Worm (Caenorhabditis elegans): ENCODE results near the gene col-151.

Gene col-151

DNA sequence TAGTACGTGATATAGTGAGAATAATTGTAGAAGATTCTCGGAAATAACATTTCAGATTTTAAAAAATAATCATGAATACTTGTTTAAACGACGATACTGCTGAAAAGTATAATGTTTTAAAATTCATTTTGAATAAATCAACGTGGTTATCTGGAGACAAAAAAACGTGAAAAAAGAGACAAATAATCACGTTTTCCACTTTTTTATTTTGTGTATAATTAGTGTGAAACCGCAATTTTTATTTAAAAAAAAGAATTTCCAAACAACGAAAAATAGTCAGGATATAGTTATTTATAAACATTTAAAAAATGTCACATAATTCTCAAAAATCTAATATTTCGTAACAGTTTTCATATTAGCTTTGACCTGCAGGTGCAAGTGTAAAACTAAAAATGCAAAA is 11.3 kb upstream of the col-151 start, which contains the start of gene F15H10.7:
F15H10.7 (minus strand) TSS at position 101 of the 400 bp plus-strand sequence.
- TF ChIP-seq pha-4 (tag; optimal IDR thresholded peaks at IDR 0.05) (no peak), mep-1 (tag; optimal IDR thresholded peaks at IDR 0.05) (no peak)

DNA sequence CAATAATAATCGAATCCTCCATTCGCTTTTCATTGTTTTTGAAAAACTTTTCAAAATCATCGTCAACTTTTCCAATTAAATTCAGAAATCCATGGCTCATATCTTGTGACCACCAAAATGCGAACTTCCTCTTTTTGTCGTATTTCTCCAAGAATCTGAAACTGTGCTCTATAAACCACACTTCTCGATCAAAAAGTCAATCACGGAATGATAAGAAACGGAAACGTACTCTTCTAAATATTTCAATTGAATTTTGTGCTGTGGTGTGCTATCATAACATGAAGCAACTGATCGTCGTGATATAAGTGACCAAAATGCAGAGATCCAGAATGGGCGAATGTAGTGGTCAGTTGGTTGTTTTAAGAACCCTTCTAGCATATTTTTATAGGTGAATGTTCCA is 9.7 kb upstream of the col-151 start:
- TF ChIP-seq unc-62 (GFP tag; optimal IDR thresholded peaks at IDR 0.05) (no peak), drap-1 (GFP tag; optimal IDR thresholded peaks at IDR 0.05) (no peak), blmp-1 (tag; optimal IDR thresholded peaks at IDR 0.05) (no peak), snpc-4 (tag; optimal IDR thresholded peaks at IDR 0.05) (no peak), nhr-28 (tag; optimal IDR thresholded peaks at IDR 0.05) (no peak), elt-3 (tag; optimal IDR thresholded peaks at IDR 0.05) (no peak)

DNA sequence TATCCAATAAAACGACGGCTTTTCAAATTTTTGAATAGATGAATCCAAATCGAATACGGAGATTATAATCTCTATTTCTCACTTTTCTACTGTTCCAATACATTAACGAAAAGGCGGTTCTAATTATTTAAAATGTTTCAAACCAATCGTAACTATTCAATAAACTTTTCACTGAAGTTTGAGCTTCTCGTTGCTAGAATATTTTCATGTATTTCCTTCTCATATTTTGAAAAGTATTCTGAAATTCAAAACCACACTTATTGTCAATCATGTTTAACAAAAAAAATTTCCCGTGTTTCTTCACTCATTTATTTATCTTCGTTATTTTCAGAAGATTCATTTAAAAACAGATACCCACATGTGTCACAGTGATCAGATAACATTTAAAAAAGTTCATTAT is 7.8 kb upstream of the col-151 start, which contains the start of gene F15H10.8:
F15H10.8 (minus strand) TSS at position 101 of the 400 bp plus-strand sequence.
- TF ChIP-seq ztf-11 (tag; optimal IDR thresholded peaks at IDR 0.05) (no peak), ham-2 (GFP tag; optimal IDR thresholded peaks at IDR 0.05) (no peak), M03D4.4 (tag; optimal IDR thresholded peaks at IDR 0.05) (no peak), blmp-1 (tag; optimal IDR thresholded peaks at IDR 0.05) (no peak), mep-1 (tag; optimal IDR thresholded peaks at IDR 0.05) (no peak), nhr-2 (tag; optimal IDR thresholded peaks at IDR 0.05) (no peak), mab-5 (tag; optimal IDR thresholded peaks at IDR 0.05) (no peak), lin-13 (tag; optimal IDR thresholded peaks at IDR 0.05) (no peak)

DNA sequence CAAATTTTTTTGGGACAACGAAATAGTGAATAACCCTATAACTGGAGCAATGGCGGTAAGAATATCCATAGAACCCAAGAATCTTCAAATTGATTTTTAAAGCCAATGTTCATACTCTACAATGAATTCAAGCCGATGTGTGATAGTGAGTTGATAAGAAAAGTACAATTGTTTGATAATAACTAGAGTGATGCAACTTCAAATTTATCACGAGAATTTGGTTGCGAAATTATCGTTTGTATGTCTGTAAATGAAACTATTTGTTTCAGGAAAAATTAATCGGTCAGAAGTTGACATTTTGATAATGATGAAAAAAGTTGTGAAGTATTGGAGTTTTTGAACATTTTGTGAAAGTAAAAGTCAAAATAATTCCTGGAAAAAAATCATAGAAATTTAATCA is 4.3 kb upstream of the col-151 start:
- no peak for TF ChIP-seq hlh-1 (tag; optimal IDR thresholded peaks at IDR 0.05)
- no peak for TF ChIP-seq lin-13 (tag; optimal IDR thresholded peaks at IDR 0.05)
- no peak for TF ChIP-seq sem-2 (GFP tag; optimal IDR thresholded peaks at IDR 0.05)
- no peak for TF ChIP-seq nhr-2 (tag; optimal IDR thresholded peaks at IDR 0.05)
- TF ChIP-seq drap-1 (GFP tag; optimal IDR thresholded peaks at IDR 0.05), result no peak
- no peak for TF ChIP-seq elt-1 (tag; optimal IDR thresholded peaks at IDR 0.05; ENCODE audit: borderline replicate concordance, insufficient read depth)
- TF ChIP-seq unc-39 (tag; optimal IDR thresholded peaks at IDR 0.05), result no peak
- no peak for TF ChIP-seq flh-1 (GFP tag; optimal IDR thresholded peaks at IDR 0.05)
- no peak for TF ChIP-seq M03D4.4 (tag; optimal IDR thresholded peaks at IDR 0.05)
- no peak for TF ChIP-seq nhr-237 (tag; optimal IDR thresholded peaks at IDR 0.05)
- no peak for TF ChIP-seq mls-2 (tag; optimal IDR thresholded peaks at IDR 0.05)
- no peak for TF ChIP-seq pha-4 (tag; optimal IDR thresholded peaks at IDR 0.05)
- TF ChIP-seq nhr-28 (tag; optimal IDR thresholded peaks at IDR 0.05), result no peak
- no peak for TF ChIP-seq snpc-4 (tag; optimal IDR thresholded peaks at IDR 0.05)
- TF ChIP-seq mep-1 (tag; optimal IDR thresholded peaks at IDR 0.05), result no peak

DNA sequence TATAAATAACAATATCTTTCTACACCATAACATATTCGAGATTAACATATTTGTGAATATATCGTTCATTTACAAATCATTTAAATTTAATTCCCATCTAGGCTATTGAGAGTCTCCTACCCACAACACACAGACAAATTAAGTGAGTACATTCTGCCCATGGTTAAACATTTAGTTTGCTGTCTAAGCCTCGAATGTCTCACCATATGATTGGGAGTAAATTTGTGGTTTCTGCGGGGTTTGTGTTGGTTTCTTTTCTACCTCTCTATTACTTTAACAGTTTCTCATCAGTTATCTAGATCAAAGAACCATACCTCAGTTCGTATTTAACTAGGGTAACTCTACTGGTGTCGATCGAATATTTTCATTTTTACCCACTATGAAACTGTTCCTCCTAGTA is 3.4 kb upstream of the col-151 start, which contains the start of gene ugt-2:
ugt-2 (plus strand) TSS at position 371 of the 400 bp plus-strand sequence.
- no peak for TF ChIP-seq mab-5 (tag; optimal IDR thresholded peaks at IDR 0.05)
- no peak for TF ChIP-seq nhr-2 (tag; optimal IDR thresholded peaks at IDR 0.05)
- no peak for TF ChIP-seq mep-1 (tag; optimal IDR thresholded peaks at IDR 0.05)
- no peak for TF ChIP-seq snpc-4 (tag; optimal IDR thresholded peaks at IDR 0.05)
- no peak for TF ChIP-seq lsy-2 (tag; optimal IDR thresholded peaks at IDR 0.05)
- TF ChIP-seq sptf-1 (tag; optimal IDR thresholded peaks at IDR 0.05), result no peak
- TF ChIP-seq ceh-43 (GFP tag; optimal IDR thresholded peaks at IDR 0.05), result no peak
- TF ChIP-seq nhr-28 (tag; optimal IDR thresholded peaks at IDR 0.05), result no peak
- no peak for TF ChIP-seq M03D4.4 (tag; optimal IDR thresholded peaks at IDR 0.05)
- TF ChIP-seq lin-32 (GFP tag; optimal IDR thresholded peaks at IDR 0.05), result no peak
- no peak for TF ChIP-seq flh-1 (GFP tag; optimal IDR thresholded peaks at IDR 0.05)
- TF ChIP-seq ceh-83 (GFP tag; optimal IDR thresholded peaks at IDR 0.05), result no peak

DNA sequence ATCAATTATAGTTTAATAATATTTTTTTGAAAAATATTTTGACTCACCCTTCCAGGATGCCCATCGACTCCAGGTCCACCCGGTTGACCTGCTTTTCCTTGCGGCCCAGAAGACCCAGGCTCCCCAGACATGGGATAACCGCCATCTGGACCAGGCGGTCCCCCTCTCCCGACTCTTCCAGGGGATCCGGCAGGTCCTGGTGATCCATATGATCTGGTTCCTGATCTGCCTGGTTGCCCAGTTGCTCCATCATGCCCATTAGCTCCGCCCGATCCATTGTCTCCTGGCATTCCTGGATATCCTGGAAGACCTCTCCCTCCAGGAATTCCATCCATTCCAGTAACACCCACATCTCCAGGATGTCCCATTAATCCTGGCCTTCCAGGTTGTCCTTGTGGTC is 1.3 kb downstream of the col-151 start:
- TF ChIP-seq bed-3 (GFP tag; optimal IDR thresholded peaks at IDR 0.05) (no peak), cnd-1 (tag; optimal IDR thresholded peaks at IDR 0.05) (no peak), nhr-2 (tag; optimal IDR thresholded peaks at IDR 0.05) (no peak)

DNA sequence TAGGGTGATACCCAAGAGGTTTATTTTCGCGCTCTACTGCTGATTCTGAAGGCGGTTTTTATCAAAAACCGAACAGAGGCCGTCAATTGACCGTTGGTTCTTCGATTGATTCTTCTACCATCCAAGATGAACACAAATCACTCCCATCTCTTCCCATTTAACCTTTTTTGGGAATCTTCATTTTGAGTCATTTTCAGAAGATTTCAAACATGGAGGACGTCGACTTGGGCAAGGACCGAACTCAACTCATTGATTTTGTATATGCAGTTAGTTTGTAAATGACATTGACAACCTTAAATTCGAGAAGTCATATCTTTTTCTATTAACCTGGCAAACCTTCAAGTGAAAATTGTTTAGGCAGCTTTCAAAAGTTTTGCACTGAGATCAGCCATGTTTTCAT is 6.7 kb downstream of the col-151 start, which contains the start of gene AC3.5:
AC3.5 (plus strand) TSS at position 210 of the 400 bp plus-strand sequence.
- TF ChIP-seq elt-3 (tag; optimal IDR thresholded peaks at IDR 0.05) (no peak), nhr-76 (tag; optimal IDR thresholded peaks at IDR 0.05) (no peak), unc-39 (tag; optimal IDR thresholded peaks at IDR 0.05) (no peak), pha-4 (tag; optimal IDR thresholded peaks at IDR 0.05) (no peak), mls-2 (tag; optimal IDR thresholded peaks at IDR 0.05) (no peak), blmp-1 (tag; optimal IDR thresholded peaks at IDR 0.05) (no peak), lin-32 (GFP tag; optimal IDR thresholded peaks at IDR 0.05) (no peak), sem-2 (GFP tag; optimal IDR thresholded peaks at IDR 0.05) (no peak), hlh-1 (tag; optimal IDR thresholded peaks at IDR 0.05) (no peak), sptf-1 (tag; optimal IDR thresholded peaks at IDR 0.05) (no peak), ceh-83 (GFP tag; optimal IDR thresholded peaks at IDR 0.05) (no peak), elt-1 (tag; optimal IDR thresholded peaks at IDR 0.05; ENCODE audit: borderline replicate concordance, insufficient read depth) (no peak), unc-120 (tag; optimal IDR thresholded peaks at IDR 0.05; ENCODE audit: poor library complexity, severe bottlenecking) (no peak), mep-1 (tag; optimal IDR thresholded peaks at IDR 0.05) (no peak), nhr-12 (tag; optimal IDR thresholded peaks at IDR 0.05) (no peak), snpc-4 (tag; optimal IDR thresholded peaks at IDR 0.05) (no peak), ham-2 (GFP tag; optimal IDR thresholded peaks at IDR 0.05) (no peak), cnd-1 (tag; optimal IDR thresholded peaks at IDR 0.05) (no peak), nhr-237 (tag; optimal IDR thresholded peaks at IDR 0.05) (no peak), ztf-11 (tag; optimal IDR thresholded peaks at IDR 0.05) (no peak)

Measured in whole organism, mixed stage, embryonic.